Worm (Caenorhabditis elegans): ENCODE results near the gene ets-4.

The ets-4 gene

ce11 chrX:6509813-6510212, 8.9 kb upstream of the ets-4 start (continued):
- TF ChIP-seq egl-13 (tag; optimal IDR thresholded peaks at IDR 0.05) (no peak), efl-3 (GFP tag; optimal IDR thresholded peaks at IDR 0.05) (no peak), egl-27 (tag; optimal IDR thresholded peaks at IDR 0.05) (no peak), lin-14 (GFP tag; optimal IDR thresholded peaks at IDR 0.05) (peak; percentile 72), rnt-1 (tag; optimal IDR thresholded peaks at IDR 0.05) (peak; percentile 47), snu-23 (GFP tag; optimal IDR thresholded peaks at IDR 0.05) (peak; percentile 24), dpl-1 (GFP tag; optimal IDR thresholded peaks at IDR 0.05) (no peak), sox-4 (tag; optimal IDR thresholded peaks at IDR 0.05) (no peak), sptf-1 (tag; optimal IDR thresholded peaks at IDR 0.05) (no peak), nhr-71 (tag; optimal IDR thresholded peaks at IDR 0.05) (peak; percentile 65), ceh-90 (tag; optimal IDR thresholded peaks at IDR 0.05) (no peak), zip-4 (GFP tag; optimal IDR thresholded peaks at IDR 0.05) (no peak), ama-1 (optimal IDR thresholded peaks at IDR 0.05) (no peak), lir-3 (tag; optimal IDR thresholded peaks at IDR 0.05; ENCODE audit: poor library complexity) (no peak), ceh-88 (GFP tag; IDR thresholded peaks at IDR 0.05) (no peak), mep-1 (tag; optimal IDR thresholded peaks at IDR 0.05) (no peak), elt-2 (tag; optimal IDR thresholded peaks at IDR 0.05) (no peak), nhr-20 (tag; optimal IDR thresholded peaks at IDR 0.05) (no peak), dsc-1 (tag; optimal IDR thresholded peaks at IDR 0.05) (no peak), lsy-2 (tag; optimal IDR thresholded peaks at IDR 0.05) (peak in 1 of 2 experiments; percentile 14), nhr-12 (tag; optimal IDR thresholded peaks at IDR 0.05) (no peak), skn-1 (tag; optimal IDR thresholded peaks at IDR 0.05) (no peak), lin-39 (tag; optimal IDR thresholded peaks at IDR 0.05) (no peak), tbx-2 (tag; optimal IDR thresholded peaks at IDR 0.05) (no peak), nhr-28 (tag; optimal IDR thresholded peaks at IDR 0.05) (no peak), F16B12.6 (tag; optimal IDR thresholded peaks at IDR 0.05) (no peak), sup-37 (GFP tag; optimal IDR thresholded peaks at IDR 0.05) (no peak), grh-1 (GFP tag; IDR thresholded peaks at IDR 0.05) (no peak), lin-35 (GFP tag; optimal IDR thresholded peaks at IDR 0.05) (no peak), snpc-4 (tag; optimal IDR thresholded peaks at IDR 0.05) (no peak)

- TF ChIP-seq nhr-19 (GFP tag; conservative IDR thresholded peaks at IDR 0.05), result no peak
Measured at ce11 chrX:6510627-6511026, 8.1 kb upstream of the ets-4 start, which contains the start of gene ttr-36. TSS of gene ttr-36 (plus strand) at chrX:6510927.

ce11 chrX:6511985-6512384, 6.7 kb upstream of the ets-4 start, which contains the start of gene ttr-35:
TSS of gene ttr-35 (plus strand) at chrX:6512285.
- TF ChIP-seq mep-1 (tag; optimal IDR thresholded peaks at IDR 0.05), result no peak
- no peak for TF ChIP-seq tlp-1 (tag; optimal IDR thresholded peaks at IDR 0.05)
- TF ChIP-seq nhr-76 (tag; optimal IDR thresholded peaks at IDR 0.05), result no peak

- TF ChIP-seq snpc-4 (tag; optimal IDR thresholded peaks at IDR 0.05) (no peak), tlp-1 (tag; optimal IDR thresholded peaks at IDR 0.05) (no peak), unc-130 (tag; optimal IDR thresholded peaks at IDR 0.05) (no peak), C34B4.2 (tag; optimal IDR thresholded peaks at IDR 0.05) (no peak), lin-14 (GFP tag; optimal IDR thresholded peaks at IDR 0.05) (peak; percentile 18), nhr-77 (tag; optimal IDR thresholded peaks at IDR 0.05) (no peak), blmp-1 (tag; optimal IDR thresholded peaks at IDR 0.05) (peak; percentile 78), elt-2 (tag; optimal IDR thresholded peaks at IDR 0.05) (peak; percentile 45), elt-3 (tag; optimal IDR thresholded peaks at IDR 0.05) (peak in 5 of 6 experiments; percentile 41 to 75 (median 56)), snu-23 (GFP tag; optimal IDR thresholded peaks at IDR 0.05) (no peak), nhr-11 (tag; optimal IDR thresholded peaks at IDR 0.05) (no peak), alr-1 (tag; optimal IDR thresholded peaks at IDR 0.05; ENCODE audit: borderline replicate concordance) (no peak), rnt-1 (tag; optimal IDR thresholded peaks at IDR 0.05) (no peak), nhr-20 (tag; optimal IDR thresholded peaks at IDR 0.05) (peak; percentile 5)
Measured at ce11 chrX:6514466-6514865, 4.2 kb upstream of the ets-4 start.
